Fruit fly (Drosophila melanogaster): Measurements from ENCODE around the gene CG42542.

Gene CG42542

dm6 chr3R:15147038-15147744 lies 49.2 kb upstream of the CG42542 start, which contains the start of gene Glys (continued):
- TF ChIP-seq Smox (GFP tag; optimal IDR thresholded peaks at IDR 0.05) (no peak), CG6276 (GFP tag; optimal IDR thresholded peaks at IDR 0.05) (peak; percentile 80), Sox15 (GFP tag; optimal IDR thresholded peaks at IDR 0.05) (no peak), Eip75B (GFP tag; optimal IDR thresholded peaks at IDR 0.05) (peak; percentile 70), CG8319 (GFP tag; optimal IDR thresholded peaks at IDR 0.05) (no peak), CG3919 (GFP tag; optimal IDR thresholded peaks at IDR 0.05) (peak; percentile 49), net (GFP tag; optimal IDR thresholded peaks at IDR 0.05) (peak; percentile 75), CG6854 (GFP tag; optimal IDR thresholded peaks at IDR 0.05) (peak; percentile 62), CG34406 (GFP tag; optimal IDR thresholded peaks at IDR 0.05) (peak; percentile 28), Hr39 (GFP tag; optimal IDR thresholded peaks at IDR 0.05) (no peak), vri (GFP tag; optimal IDR thresholded peaks at IDR 0.05) (peak; percentile 61), Blimp-1 (GFP tag; optimal IDR thresholded peaks at IDR 0.05) (peak; percentile 8), CG3032 (tag; optimal IDR thresholded peaks at IDR 0.05) (peak; percentile 51), esn (GFP tag; optimal IDR thresholded peaks at IDR 0.05) (peak; percentile 30), CG10631 (GFP tag; optimal IDR thresholded peaks at IDR 0.05) (no peak), pdm3 (GFP tag; optimal IDR thresholded peaks at IDR 0.05) (peak; percentile 22), acj6 (GFP tag; optimal IDR thresholded peaks at IDR 0.05) (no peak), CG11902 (GFP tag; optimal IDR thresholded peaks at IDR 0.05) (no peak)

DNA sequence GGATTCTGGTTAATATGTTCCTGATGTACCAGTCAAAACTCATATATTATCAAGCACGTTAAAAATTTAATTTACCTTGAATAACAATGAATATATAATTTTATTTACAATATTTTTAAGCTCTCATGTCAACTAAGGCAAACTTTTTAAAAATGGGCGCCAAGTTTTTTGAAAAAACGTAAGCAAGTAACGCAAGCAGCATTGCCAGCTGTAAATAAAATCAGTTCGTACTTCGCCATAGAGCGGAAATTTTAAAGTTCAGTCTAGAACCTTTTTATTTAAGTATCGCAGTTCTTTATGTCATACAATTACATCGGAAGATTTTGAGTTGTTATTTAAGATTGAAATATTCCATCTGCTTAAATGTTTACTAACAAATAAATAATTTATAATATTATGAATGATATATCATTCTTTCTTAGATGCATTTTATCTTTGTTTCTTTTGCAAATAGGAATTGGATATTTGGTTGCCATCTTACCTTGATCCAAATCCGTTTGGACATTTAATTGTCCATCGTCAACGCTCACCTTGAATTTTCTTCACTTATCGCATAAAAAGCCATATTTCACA lies 48.4 kb upstream of the CG42542 start:
- TF ChIP-seq Ets96B (tag; optimal IDR thresholded peaks at IDR 0.05): no peak
- TF ChIP-seq CG11294 (GFP tag; IDR thresholded peaks at IDR 0.05): no peak
- TF ChIP-seq CG1621 (tag; optimal IDR thresholded peaks at IDR 0.05): no peak
- TF ChIP-seq Ets21C (GFP tag; optimal IDR thresholded peaks at IDR 0.05): no peak
- TF ChIP-seq Eip78C (GFP tag): peak; percentile 37
- TF ChIP-seq Sox102F (GFP tag; optimal IDR thresholded peaks at IDR 0.05): no peak

DNA sequence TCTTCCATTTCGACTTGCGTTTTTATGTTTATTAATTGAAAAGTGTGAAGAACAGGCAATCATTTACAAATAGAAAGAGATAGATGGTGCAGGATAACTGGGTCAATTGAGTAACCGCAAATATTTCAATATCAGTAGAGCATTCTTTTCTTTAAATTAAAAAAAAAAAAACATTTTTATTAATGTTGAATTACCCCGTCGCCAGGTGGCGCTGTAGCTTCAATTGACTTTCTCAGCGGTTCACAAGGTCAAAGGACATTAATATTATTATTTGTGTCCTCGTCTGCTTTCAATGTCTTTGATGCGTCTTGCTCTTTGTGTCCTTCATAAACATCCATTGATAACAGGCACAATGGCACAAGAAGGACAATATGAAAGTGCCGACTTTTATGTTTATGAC lies 47.8 kb upstream of the CG42542 start:
- no peak for TF ChIP-seq fd85E (GFP tag; optimal IDR thresholded peaks at IDR 0.05)
- TF ChIP-seq Eip78C (GFP tag): no peak
- no peak for TF ChIP-seq lz (GFP tag; optimal IDR thresholded peaks at IDR 0.05)
- no peak for TF ChIP-seq fkh (GFP tag; optimal IDR thresholded peaks at IDR 0.05)
- TF ChIP-seq esn (GFP tag; optimal IDR thresholded peaks at IDR 0.05): no peak
- no peak for TF ChIP-seq Blimp-1 (GFP tag; optimal IDR thresholded peaks at IDR 0.05)
- no peak for TF ChIP-seq CG6163 (GFP tag; IDR thresholded peaks at IDR 0.05)
- no peak for TF ChIP-seq dac (GFP tag; optimal IDR thresholded peaks at IDR 0.05)
- TF ChIP-seq spab (GFP tag; optimal IDR thresholded peaks at IDR 0.05): no peak
- no peak for TF ChIP-seq svp (GFP tag)
- no peak for TF ChIP-seq CG16779 (tag; optimal IDR thresholded peaks at IDR 0.05)
- no peak for TF ChIP-seq Met (GFP tag; optimal IDR thresholded peaks at IDR 0.05)

DNA sequence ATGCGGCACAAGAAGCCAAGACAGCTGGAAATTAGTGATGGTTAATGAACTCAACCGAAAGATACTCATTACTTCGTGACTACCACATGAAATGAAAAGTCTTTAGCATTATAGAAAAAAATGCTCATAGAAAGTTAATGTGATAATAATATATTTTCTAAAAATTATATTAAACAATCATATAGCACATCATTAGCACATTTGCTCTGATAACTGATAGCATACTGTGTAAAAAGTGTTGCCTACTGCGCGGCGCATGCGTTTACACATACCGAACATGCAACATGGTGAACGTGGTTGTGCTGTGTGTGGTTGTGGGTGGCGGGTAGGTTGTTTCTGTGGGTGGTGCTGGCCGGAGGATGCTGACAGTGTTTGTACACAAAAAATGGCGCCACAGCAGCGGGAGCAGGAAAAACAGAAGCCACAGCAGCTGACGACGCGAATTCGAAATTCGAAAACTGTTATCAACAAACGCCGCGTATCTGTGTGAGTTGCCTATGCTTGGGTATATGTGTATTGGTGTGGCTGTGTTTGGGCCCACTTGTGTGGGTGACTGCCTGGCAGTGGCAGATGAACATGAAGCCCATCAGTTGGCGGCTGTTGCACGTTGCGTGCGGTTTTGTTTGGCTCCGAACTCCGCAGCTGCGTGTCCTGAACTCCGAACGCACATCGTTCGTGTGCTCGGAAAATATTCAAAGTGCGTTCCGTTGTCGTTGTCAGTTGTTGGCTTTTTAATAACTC lies 46.5 kb upstream of the CG42542 start, which contains the start of gene Gyc88E:
TSS of gene Gyc88E (plus strand) at position 604 of the 741 bp plus-strand sequence.
- TF ChIP-seq CG11294 (GFP tag; IDR thresholded peaks at IDR 0.05) (peak; percentile 32; the same call in 1 of the 2 replicates), eg (GFP tag; IDR thresholded peaks at IDR 0.05) (peak; percentile 58; the same call in 1 of the 3 replicates), Eip78C (GFP tag) (peak; percentile 56), Smox (GFP tag; optimal IDR thresholded peaks at IDR 0.05) (no peak), CG7368 (GFP tag; optimal IDR thresholded peaks at IDR 0.05) (peak; percentile 37)
